Fruit fly (Drosophila melanogaster) whole organism, embryonic: ENCODE data around the gene CG32313.
A peak's percentile ranks its signal among the peaks of the same experiment; 100 is the strongest.

ENCODE experiments used
- ATbp ChIP-seq: fragments of 200-800 bp; sonication (Bioruptor generic); optimal IDR thresholded peaks from 2 replicates; lab custom pipeline; 2017; ENCODE audit warnings: missing biosample characterization, mild to moderate bottlenecking, missing genetic modification characterization, missing genetic modification reagents
- Antp ChIP-seq: fragments of 200-800 bp; sonication (Bioruptor generic); optimal IDR thresholded peaks from 3 replicates; lab custom pipeline; 2016; ENCODE audit warnings: missing biosample characterization, missing genetic modification characterization
- Asciz ChIP-seq: fragments of 200-800 bp; sonication (Bioruptor generic); optimal IDR thresholded peaks from 2 replicates; lab custom pipeline; 2017; ENCODE audit warnings: missing biosample characterization, mild to moderate bottlenecking, missing genetic modification characterization, missing genetic modification reagents
- Atf6 ChIP-seq: fragments of 200-800 bp; sonication (Bioruptor generic); IDR thresholded peaks from 2 replicates; pipeline ENCODE4 v1.3.6; 2022; ENCODE audit warnings: missing biosample characterization, missing genetic modification characterization
- Bgb ChIP-seq: fragments of 200-800 bp; sonication (Bioruptor generic); IDR thresholded peaks from 2 replicates; pipeline ENCODE4 v1.3.6; 2022; ENCODE audit warnings: missing biosample characterization, missing genetic modification characterization; ENCODE audit not compliant: partially characterized antibody
- CG13775 ChIP-seq: fragments of 200-800 bp; sonication (Bioruptor generic); optimal IDR thresholded peaks from 3 replicates; lab custom pipeline; 2017; ENCODE audit warnings: missing biosample characterization, mild to moderate bottlenecking, missing genetic modification characterization
- CG14014 ChIP-seq: fragments of 200-800 bp; sonication (Bioruptor generic); IDR thresholded peaks from 2 replicates; pipeline ENCODE4 v1.3.6; 2022; ENCODE audit warnings: missing biosample characterization, missing genetic modification characterization
- CG15011 ChIP-seq: fragments of 200-800 bp; sonication (Bioruptor generic); optimal IDR thresholded peaks from 3 replicates; lab custom pipeline; 2018; ENCODE audit warnings: missing biosample characterization, mild to moderate bottlenecking, missing genetic modification characterization
- CG15479 ChIP-seq: fragments of 200-800 bp; sonication (Bioruptor generic); optimal IDR thresholded peaks from 3 replicates; lab custom pipeline; 2019; ENCODE audit warnings: missing biosample characterization, mild to moderate bottlenecking, missing genetic modification characterization, moderate library complexity
- CG17568 ChIP-seq: fragments of 200-800 bp; sonication (Bioruptor generic); optimal IDR thresholded peaks from 2 replicates; lab custom pipeline; 2018; ENCODE audit warnings: missing biosample characterization, mild to moderate bottlenecking, missing genetic modification characterization, moderate library complexity
- CG2712 ChIP-seq: fragments of 200-800 bp; optimal IDR thresholded peaks from 3 replicates; lab custom pipeline; 2019; ENCODE audit warnings: missing biosample characterization, mild to moderate bottlenecking, missing genetic modification characterization, moderate library complexity
- CG4282 ChIP-seq: fragments of 200-800 bp; sonication (Bioruptor generic); optimal IDR thresholded peaks from 2 replicates; lab custom pipeline; 2016; ENCODE audit warnings: missing biosample characterization, missing genetic modification characterization
- CG4730 ChIP-seq: fragments of 200-800 bp; sonication (Bioruptor generic); IDR thresholded peaks from 2 replicates; pipeline ENCODE4 v1.3.6; 2022; ENCODE audit warnings: missing biosample characterization, missing genetic modification characterization
- CG6175 ChIP-seq: fragments of 200-800 bp; sonication (Bioruptor generic); IDR thresholded peaks from 3 replicates; pipeline ENCODE4 v1.3.6; 2022; ENCODE audit warnings: missing biosample characterization, missing genetic modification characterization
- CG6654 ChIP-seq: fragments of 200-800 bp; sonication (Bioruptor generic); optimal IDR thresholded peaks from 2 replicates; lab custom pipeline; 2017; ENCODE audit warnings: missing biosample characterization, mild to moderate bottlenecking, missing genetic modification characterization
- CG7556 ChIP-seq: fragments of 200-800 bp; sonication (Bioruptor generic); optimal IDR thresholded peaks from 2 replicates; lab custom pipeline; 2017; ENCODE audit warnings: missing biosample characterization, mild to moderate bottlenecking, missing genetic modification characterization
- CG7839 ChIP-seq: fragments of 200-800 bp; sonication (Bioruptor generic); optimal IDR thresholded peaks from 3 replicates; lab custom pipeline; 2018; ENCODE audit warnings: missing biosample characterization, mild to moderate bottlenecking, missing genetic modification characterization, moderate library complexity
- CG8765 ChIP-seq: fragments of 200-800 bp; sonication (Bioruptor generic); IDR thresholded peaks from 2 replicates; pipeline ENCODE4 v1.3.6; 2022; ENCODE audit warnings: missing biosample characterization, missing genetic modification characterization
- CG9797 ChIP-seq: fragments of 200-800 bp; sonication (Bioruptor generic); optimal IDR thresholded peaks from 3 replicates; lab custom pipeline; 2018; ENCODE audit warnings: missing biosample characterization, mild to moderate bottlenecking, missing genetic modification characterization
- CTCF ChIP-seq: fragments of 200-800 bp; sonication (Bioruptor generic); optimal IDR thresholded peaks from 2 replicates; lab custom pipeline; 2017; ENCODE audit warnings: missing biosample characterization, mild to moderate bottlenecking, missing genetic modification characterization, moderate library complexity
- CkIIα-i1 ChIP-seq: fragments of 200-800 bp; sonication (Bioruptor generic); IDR thresholded peaks from 2 replicates; pipeline ENCODE4 v1.3.6; 2022; ENCODE audit warnings: missing biosample characterization, missing genetic modification characterization
- D ChIP-seq, 2 experiments: fragments of 200-800 bp in 1 of 2; fragments of >200 bp in 1 of 2; sonication (Bioruptor generic) in 1 of 2; optimal IDR thresholded peaks; 2 replicates in 1 of 2; 3 replicates in 1 of 2; lab custom pipeline; 2017; ENCODE audit warnings: mild to moderate bottlenecking in 1 of 2, missing biosample characterization in 1 of 2, missing genetic modification characterization in 1 of 2, missing genetic modification reagents in 1 of 2
- Doc2 ChIP-seq: fragments of 200-800 bp; sonication (Bioruptor generic); IDR thresholded peaks from 2 replicates; pipeline ENCODE4 v1.3.6; 2022; ENCODE audit warnings: missing biosample characterization, missing genetic modification characterization
- E2f1 ChIP-seq: fragments of 200-800 bp; sonication (Bioruptor generic); IDR thresholded peaks from 2 replicates; pipeline ENCODE4 v1.3.6; 2022; ENCODE audit warnings: missing biosample characterization, missing genetic modification characterization
- HLH54F ChIP-seq: fragments of 200-800 bp; sonication (Bioruptor generic); optimal IDR thresholded peaks from 3 replicates; lab custom pipeline; 2016; ENCODE audit warnings: missing biosample characterization, missing genetic modification characterization
- Lhr ChIP-seq: fragments of 200-800 bp; sonication (Bioruptor generic); optimal IDR thresholded peaks from 3 replicates; lab custom pipeline; 2017; ENCODE audit warnings: mild to moderate bottlenecking, missing biosample characterization, missing genetic modification reagents, missing genetic modification characterization
- Neu2 ChIP-seq: fragments of 200-800 bp; sonication (Bioruptor generic); optimal IDR thresholded peaks from 3 replicates; lab custom pipeline; 2016; ENCODE audit warnings: missing biosample characterization, missing genetic modification characterization, borderline replicate concordance
- Nf-YA ChIP-seq: fragments of 200-800 bp; sonication (Bioruptor generic); IDR thresholded peaks from 2 replicates; pipeline ENCODE4 v1.3.6; 2022; ENCODE audit warnings: missing biosample characterization, missing genetic modification characterization
- Pdp1 ChIP-seq, 2 experiments: fragments of 200-800 bp; sonication (Bioruptor generic); optimal IDR thresholded peaks; 3 replicates each; lab custom pipeline; 2016; ENCODE audit warnings: missing biosample characterization in 2 of 2, missing genetic modification characterization in 2 of 2, mild to moderate bottlenecking in 1 of 2, moderate library complexity in 1 of 2
- amos ChIP-seq: fragments of 200-800 bp; sonication (Bioruptor generic); IDR thresholded peaks from 2 replicates; pipeline ENCODE4 v1.3.6; 2022; ENCODE audit warnings: missing biosample characterization, missing genetic modification characterization; ENCODE audit not compliant: partially characterized antibody
- ash1 ChIP-seq: fragments of 200-800 bp; sonication (Bioruptor generic); optimal IDR thresholded peaks from 2 replicates; lab custom pipeline; 2018; ENCODE audit warnings: missing biosample characterization, mild to moderate bottlenecking, missing genetic modification characterization
- cad ChIP-seq: fragments of >200 bp; optimal IDR thresholded peaks from 2 replicates; lab custom pipeline; 2017; ENCODE audit warnings: missing biosample characterization, missing genetic modification characterization
- caup ChIP-seq: fragments of 200-800 bp; sonication (Bioruptor generic); optimal IDR thresholded peaks from 3 replicates; lab custom pipeline; 2017; ENCODE audit warnings: missing biosample characterization, mild to moderate bottlenecking, missing genetic modification characterization, moderate library complexity; ENCODE audit not compliant: severe bottlenecking
- ci ChIP-seq: fragments of 200-800 bp; sonication (Bioruptor generic); IDR thresholded peaks from 3 replicates; pipeline ENCODE4 v1.3.6; 2022; ENCODE audit warnings: missing biosample characterization, missing genetic modification characterization
- da ChIP-seq: fragments of 200-800 bp; sonication (Bioruptor generic); optimal IDR thresholded peaks from 2 replicates; lab custom pipeline; 2016; ENCODE audit warnings: missing biosample characterization, missing genetic modification characterization
- gem ChIP-seq: fragments of 200-800 bp; sonication (Bioruptor generic); optimal IDR thresholded peaks from 2 replicates; lab custom pipeline; 2019; ENCODE audit warnings: missing biosample characterization, mild to moderate bottlenecking, missing genetic modification characterization, moderate library complexity
- kah ChIP-seq: fragments of 200-800 bp; sonication (Bioruptor generic); optimal IDR thresholded peaks from 2 replicates; lab custom pipeline; 2018; ENCODE audit warnings: missing biosample characterization, mild to moderate bottlenecking, missing genetic modification characterization
- kni ChIP-seq: fragments of 200-800 bp; sonication (Bioruptor generic); optimal IDR thresholded peaks from 3 replicates; lab custom pipeline; 2017; ENCODE audit warnings: mild to moderate bottlenecking, missing biosample characterization, missing genetic modification reagents, missing genetic modification characterization
- lmd ChIP-seq: fragments of 200-800 bp; sonication (Bioruptor generic); IDR thresholded peaks from 2 replicates; pipeline ENCODE4 v1.3.6; 2022; ENCODE audit warnings: missing biosample characterization, missing genetic modification characterization
- nerfin-1 ChIP-seq: fragments of 200-800 bp; sonication (Bioruptor generic); optimal IDR thresholded peaks from 3 replicates; lab custom pipeline; 2019; ENCODE audit warnings: missing biosample characterization, mild to moderate bottlenecking, missing genetic modification characterization, moderate library complexity
- odd ChIP-seq: fragments of 200-800 bp; sonication (Bioruptor generic); optimal IDR thresholded peaks from 2 replicates; lab custom pipeline; 2017; ENCODE audit warnings: missing biosample characterization, mild to moderate bottlenecking, missing genetic modification characterization
- pan ChIP-seq, 4 experiments: fragments of >200 bp in 3 of 4; fragments of 200-800 bp in 1 of 4; sonication (Bioruptor generic) in 1 of 4; optimal IDR thresholded peaks in 3 of 4; IDR thresholded peaks in 1 of 4; 2 replicates each; pipeline versions ENCODE4 v1.3.6 to Lab custom; 2017 to 2022; ENCODE audit warnings: missing biosample characterization in 2 of 4, missing genetic modification characterization in 2 of 4, mixed read lengths in 1 of 4
- pzg ChIP-seq: fragments of 200-800 bp; sonication (Bioruptor generic); optimal IDR thresholded peaks from 3 replicates; lab custom pipeline; 2018; ENCODE audit warnings: missing biosample characterization, mild to moderate bottlenecking, missing genetic modification characterization, moderate library complexity
- seq ChIP-seq: fragments of 200-800 bp; sonication (Bioruptor generic); IDR thresholded peaks from 2 replicates; pipeline ENCODE4 v1.3.6; 2022; ENCODE audit warnings: missing biosample characterization, missing genetic modification characterization
- sna ChIP-seq: fragments of 200-800 bp; sonication (Bioruptor generic); IDR thresholded peaks from 2 replicates; pipeline ENCODE4 v1.3.6; 2022; ENCODE audit warnings: missing biosample characterization, missing genetic modification characterization; ENCODE audit not compliant: partially characterized antibody
- tio ChIP-seq: fragments of 200-800 bp; sonication (Bioruptor generic); optimal IDR thresholded peaks from 2 replicates; lab custom pipeline; 2017; ENCODE audit warnings: missing biosample characterization, missing genetic modification characterization, inconsistent platforms
- unpg ChIP-seq: fragments of 200-800 bp; sonication (Bioruptor generic); optimal IDR thresholded peaks from 3 replicates; lab custom pipeline; 2018; ENCODE audit warnings: missing biosample characterization, mild to moderate bottlenecking, missing genetic modification characterization, moderate library complexity

The CG32313 gene

DNA sequence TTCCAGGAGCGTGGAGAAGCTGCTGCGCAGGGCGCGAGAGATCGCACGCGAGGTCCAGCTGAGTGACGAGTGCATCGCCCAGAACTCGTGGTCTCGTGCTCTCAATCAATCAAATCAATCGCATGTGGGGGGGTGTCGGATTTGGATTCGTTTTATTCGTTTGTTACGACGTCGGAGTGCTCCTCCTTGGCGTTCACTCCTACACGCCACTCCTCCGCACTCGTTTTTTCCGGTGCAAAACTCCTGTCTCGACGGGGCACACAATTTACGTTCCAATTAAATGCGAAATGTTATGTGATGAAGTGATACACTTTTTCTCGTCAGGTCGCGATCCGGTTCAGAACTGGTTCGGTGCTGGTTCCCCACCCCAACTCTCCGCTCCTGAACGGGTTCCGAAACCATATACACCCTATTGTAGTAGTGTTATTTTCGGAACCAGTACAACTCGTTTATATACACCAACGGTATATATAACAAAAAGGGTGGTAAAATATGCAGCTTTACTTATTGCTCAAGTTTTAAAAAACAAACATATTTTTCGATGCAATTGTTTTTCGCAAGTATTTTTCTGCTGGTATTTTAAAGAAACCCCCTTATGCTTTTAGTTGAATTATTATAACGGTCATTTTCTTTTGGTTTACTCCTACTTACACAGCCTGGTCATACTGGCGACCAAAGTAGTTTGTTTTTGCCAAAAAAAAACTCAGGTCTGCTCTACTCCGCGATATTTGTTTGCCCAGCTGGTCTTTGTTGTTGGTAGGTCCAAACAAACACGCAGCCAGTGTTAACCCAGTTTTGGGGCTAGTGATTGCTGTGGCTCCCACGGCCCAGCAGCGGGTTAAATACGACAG is 8.8 kb downstream of the CG32313 start, which contains the start of the genes CG12091 and pns (continued):
- TF ChIP-seq Bgb (GFP tag; lab: Robert Waterston, UW) = peak; percentile 44
- TF ChIP-seq D (optimal IDR thresholded peaks at IDR 0.05; lab: Kevin White, UChicago) = no peak
- peak; percentile 22 for TF ChIP-seq D (GFP tag; optimal IDR thresholded peaks at IDR 0.05; lab: Kevin White, UChicago)
- TF ChIP-seq Antp = peak; percentile 79
- TF ChIP-seq CG4282 (GFP tag; lab: Kevin White, UChicago) = peak; percentile 61
- TF ChIP-seq CkIIα-i1 (GFP tag; lab: Robert Waterston, UW) = no peak
- peak; percentile 96 for TF ChIP-seq CG9797 (GFP tag; lab: Kevin White, UChicago)
- peak; percentile 81 for TF ChIP-seq CG2712 (tag; lab: Kevin White, UChicago)
- TF ChIP-seq pzg (GFP tag; lab: Kevin White, UChicago) = peak; percentile 96
- TF ChIP-seq Pdp1 (GFP tag; optimal IDR thresholded peaks at IDR 0.05; lab: Kevin White, UChicago) = peak; percentile 74 to 91
- peak; percentile 62 for TF ChIP-seq odd
- TF ChIP-seq caup (GFP tag; lab: Kevin White, UChicago) = peak; percentile 71
- peak; percentile 39 for TF ChIP-seq nerfin-1 (tag; lab: Kevin White, UChicago)
- TF ChIP-seq da = peak; percentile 8
- TF ChIP-seq seq (GFP tag; lab: Robert Waterston, UW) = peak; percentile 46; the same call in 1 of the 2 replicates
- no peak for TF ChIP-seq Asciz (GFP tag; lab: Kevin White, UChicago)
- TF ChIP-seq Neu2 (GFP tag; lab: Kevin White, UChicago) = peak; percentile 14
- TF ChIP-seq CG17568 (GFP tag; lab: Kevin White, UChicago) = no peak
- TF ChIP-seq gem (tag; lab: Kevin White, UChicago) = peak; percentile 78
- 0 out of 2 replicates have a peak, but pooled peaks have one; percentile 20 for TF ChIP-seq Nf-YA (GFP tag; lab: Robert Waterston, UW)
- 0 out of 2 replicates have a peak, but pooled peaks have one; percentile 62 for TF ChIP-seq Atf6 (GFP tag; lab: Robert Waterston, UW)
- peak; percentile 61 for TF ChIP-seq HLH54F
- no peak for TF ChIP-seq pan (optimal IDR thresholded peaks at IDR 0.05; lab: Kevin White, UChicago)
- TF ChIP-seq pan (GFP tag; optimal IDR thresholded peaks at IDR 0.05 in 1 of 2, IDR thresholded peaks at IDR 0.05 in 1 of 2) = peak in 1 of 2 experiments; percentile 57
- TF ChIP-seq kni (GFP tag; lab: Kevin White, UChicago) = peak; percentile 98
- TF ChIP-seq CG6175 = no peak
- no peak for TF ChIP-seq CTCF (GFP tag; lab: Kevin White, UChicago)
- peak; percentile 56 for TF ChIP-seq ATbp
- TF ChIP-seq cad (GFP tag; lab: Kevin White, UChicago) = peak; percentile 10
- no peak for TF ChIP-seq CG6654 (GFP tag; lab: Kevin White, UChicago)
- peak; percentile 39; the same call in 1 of the 2 replicates for TF ChIP-seq CG4730 (GFP tag; lab: Robert Waterston, UW)
- peak; percentile 80 for TF ChIP-seq ci (GFP tag; lab: Robert Waterston, UW)
- TF ChIP-seq tio (GFP tag; lab: Kevin White, UChicago) = no peak
- TF ChIP-seq CG15479 = no peak
- peak; percentile 73 for TF ChIP-seq CG13775 (GFP tag; lab: Kevin White, UChicago)
- TF ChIP-seq sna (GFP tag; lab: Robert Waterston, UW) = peak; percentile 40; the same call in 1 of the 2 replicates
- peak; percentile 70 for TF ChIP-seq Lhr (GFP tag; lab: Kevin White, UChicago)
- TF ChIP-seq CG14014 (GFP tag; lab: Robert Waterston, UW) = peak; percentile 69
- TF ChIP-seq ash1 = no peak
- no peak for TF ChIP-seq CG15011 (GFP tag; lab: Kevin White, UChicago)
- no peak; the same call in 1 of the 2 replicates for TF ChIP-seq CG8765 (GFP tag; lab: Robert Waterston, UW)
- TF ChIP-seq CG7556 (GFP tag; lab: Kevin White, UChicago) = peak; percentile 59
- TF ChIP-seq Doc2 (GFP tag; lab: Robert Waterston, UW) = no peak
- TF ChIP-seq lmd (GFP tag; lab: Robert Waterston, UW) = peak; percentile 60; the same call in 1 of the 2 replicates
- peak; percentile 73; the same call in 1 of the 2 replicates for TF ChIP-seq amos (GFP tag; lab: Robert Waterston, UW)
- peak; percentile 55 for TF ChIP-seq E2f1 (GFP tag; lab: Robert Waterston, UW)
- TF ChIP-seq unpg (GFP tag; lab: Kevin White, UChicago) = peak; percentile 61
- TF ChIP-seq kah (GFP tag; lab: Kevin White, UChicago) = peak; percentile 4
- peak; percentile 74 for TF ChIP-seq CG7839 (tag; lab: Kevin White, UChicago)
